Fruit fly (Drosophila melanogaster) whole organism, prepupa: ENCODE measurements around the gene CG15141.

Source experiments
- Blimp-1 ChIP-seq: fragments of 200-800 bp; sonication (Bioruptor generic); optimal IDR thresholded peaks from 3 replicates; lab custom pipeline; 2017; ENCODE audit warnings: missing biosample characterization, missing genetic modification characterization, mild to moderate bottlenecking, moderate library complexity, missing genetic modification reagents
- CG10631 ChIP-seq: fragments of 200-800 bp; sonication (Bioruptor generic); optimal IDR thresholded peaks from 2 replicates; lab custom pipeline; 2016; ENCODE audit warnings: missing biosample characterization, missing genetic modification characterization
- CG10669 ChIP-seq: fragments of 200-800 bp; sonication (Bioruptor generic); optimal IDR thresholded peaks from 3 replicates; lab custom pipeline; 2018; ENCODE audit warnings: missing biosample characterization, mild to moderate bottlenecking, missing genetic modification characterization, moderate library complexity
- CG11762 ChIP-seq: fragments of 200-800 bp; sonication (Bioruptor generic); optimal IDR thresholded peaks from 3 replicates; lab custom pipeline; 2016; ENCODE audit warnings: missing biosample characterization, missing genetic modification characterization; ENCODE audit not compliant: insufficient read depth
- CG11902 ChIP-seq: fragments of 200-800 bp; sonication (Bioruptor generic); optimal IDR thresholded peaks from 3 replicates; lab custom pipeline; 2016; ENCODE audit warnings: missing biosample characterization, missing genetic modification characterization
- CG3032 ChIP-seq: fragments of 200-800 bp; optimal IDR thresholded peaks from 2 replicates; lab custom pipeline; 2019; ENCODE audit warnings: missing biosample characterization, mild to moderate bottlenecking, missing genetic modification characterization, moderate library complexity
- CG31627 ChIP-seq: fragments of 200-800 bp; sonication (Bioruptor generic); optimal IDR thresholded peaks from 3 replicates; lab custom pipeline; 2016; ENCODE audit warnings: missing biosample characterization, missing genetic modification characterization
- CG32006 ChIP-seq: fragments of 200-800 bp; sonication (Bioruptor generic); optimal IDR thresholded peaks from 3 replicates; lab custom pipeline; 2017; ENCODE audit warnings: missing biosample characterization, mild to moderate bottlenecking, missing genetic modification characterization
- CG34406 ChIP-seq: fragments of 200-800 bp; sonication (Bioruptor generic); optimal IDR thresholded peaks from 3 replicates; lab custom pipeline; 2016; ENCODE audit warnings: missing biosample characterization, missing genetic modification characterization
- CG3919 ChIP-seq: fragments of 200-800 bp; sonication (Bioruptor generic); optimal IDR thresholded peaks from 3 replicates; lab custom pipeline; 2016; ENCODE audit warnings: missing biosample characterization, missing genetic modification characterization
- CG4318 ChIP-seq: fragments of 200-800 bp; sonication (Bioruptor generic); optimal IDR thresholded peaks from 3 replicates; lab custom pipeline; 2017; ENCODE audit warnings: missing biosample characterization, mild to moderate bottlenecking, missing genetic modification characterization
- CG6276 ChIP-seq: fragments of 200-800 bp; sonication (Bioruptor generic); optimal IDR thresholded peaks from 2 replicates; lab custom pipeline; 2017; ENCODE audit warnings: missing biosample characterization, mild to moderate bottlenecking, missing genetic modification characterization
- CG6792 ChIP-seq: fragments of 200-800 bp; sonication (Bioruptor generic); optimal IDR thresholded peaks from 3 replicates; lab custom pipeline; 2016; ENCODE audit warnings: missing biosample characterization, missing genetic modification characterization
- CG6808 ChIP-seq: fragments of 200-800 bp; sonication (Bioruptor generic); optimal IDR thresholded peaks from 3 replicates; lab custom pipeline; 2017; ENCODE audit warnings: missing biosample characterization, missing genetic modification characterization, mild to moderate bottlenecking, moderate library complexity, missing genetic modification reagents
- CG6854 ChIP-seq: fragments of 200-800 bp; sonication (Bioruptor generic); optimal IDR thresholded peaks from 2 replicates; lab custom pipeline; 2017; ENCODE audit warnings: missing biosample characterization, mild to moderate bottlenecking, missing genetic modification characterization
- CG9139 ChIP-seq: fragments of 200-800 bp; sonication (Bioruptor generic); optimal IDR thresholded peaks from 3 replicates; lab custom pipeline; 2017; ENCODE audit warnings: missing biosample characterization, mild to moderate bottlenecking, missing genetic modification characterization
- Eip78C ChIP-seq: fragments of 200-800 bp; sonication (Bioruptor generic); peaks from one replicate; lab custom pipeline; 2016; ENCODE audit warnings: missing biosample characterization, missing genetic modification characterization
- Eip93F ChIP-seq: fragments of 200-800 bp; sonication (Bioruptor generic); optimal IDR thresholded peaks from 2 replicates; lab custom pipeline; 2016; ENCODE audit warnings: missing biosample characterization, mild to moderate bottlenecking, missing genetic modification characterization
- Ets21C ChIP-seq: fragments of 200-800 bp; sonication (Bioruptor generic); optimal IDR thresholded peaks from 3 replicates; lab custom pipeline; 2016; ENCODE audit warnings: missing biosample characterization, missing genetic modification characterization
- Ets96B ChIP-seq: fragments of 200-800 bp; optimal IDR thresholded peaks from 2 replicates; lab custom pipeline; 2019; ENCODE audit warnings: missing biosample characterization, mild to moderate bottlenecking, missing genetic modification characterization, moderate library complexity
- Hr39 ChIP-seq: fragments of 200-800 bp; sonication (Bioruptor generic); optimal IDR thresholded peaks from 2 replicates; lab custom pipeline; 2016; ENCODE audit warnings: missing biosample characterization, missing genetic modification characterization
- Hr4 ChIP-seq: fragments of 200-800 bp; sonication (Bioruptor generic); optimal IDR thresholded peaks from 3 replicates; lab custom pipeline; 2016; ENCODE audit warnings: missing biosample characterization, missing genetic modification characterization
- Lpt ChIP-seq: fragments of 200-800 bp; sonication (Bioruptor generic); optimal IDR thresholded peaks from 3 replicates; lab custom pipeline; 2016; ENCODE audit warnings: missing biosample characterization, missing genetic modification characterization
- OdsH ChIP-seq: fragments of 200-800 bp; sonication (Bioruptor generic); optimal IDR thresholded peaks from 3 replicates; lab custom pipeline; 2016; ENCODE audit warnings: missing biosample characterization, missing genetic modification characterization
- Smox ChIP-seq: fragments of 200-800 bp; sonication (Bioruptor generic); optimal IDR thresholded peaks from 3 replicates; lab custom pipeline; 2016; ENCODE audit warnings: missing biosample characterization, missing genetic modification characterization
- Sox102F ChIP-seq: fragments of 200-800 bp; sonication (Bioruptor generic); optimal IDR thresholded peaks from 2 replicates; lab custom pipeline; 2016; ENCODE audit warnings: missing biosample characterization, mild to moderate bottlenecking, missing genetic modification characterization
- Sox15 ChIP-seq: fragments of 200-800 bp; sonication (Bioruptor generic); optimal IDR thresholded peaks from 3 replicates; lab custom pipeline; 2016; ENCODE audit warnings: missing biosample characterization, missing genetic modification characterization
- achi ChIP-seq: fragments of 200-800 bp; sonication (Bioruptor generic); optimal IDR thresholded peaks from 3 replicates; lab custom pipeline; 2016; ENCODE audit warnings: missing biosample characterization, missing genetic modification characterization
- cyc ChIP-seq: fragments of 200-800 bp; sonication (Bioruptor generic); optimal IDR thresholded peaks from 3 replicates; lab custom pipeline; 2016; ENCODE audit warnings: missing biosample characterization, missing genetic modification characterization
- dac ChIP-seq: fragments of 200-800 bp; sonication (Bioruptor generic); optimal IDR thresholded peaks from 2 replicates; lab custom pipeline; 2017; ENCODE audit warnings: missing biosample characterization, mild to moderate bottlenecking, missing genetic modification characterization
- eg ChIP-seq: fragments of 200-800 bp; sonication (Bioruptor generic); IDR thresholded peaks from 3 replicates; pipeline ENCODE4 v1.3.6; 2022; ENCODE audit warnings: missing biosample characterization, missing genetic modification characterization
- esn ChIP-seq: fragments of 200-800 bp; sonication (Bioruptor generic); optimal IDR thresholded peaks from 2 replicates; lab custom pipeline; 2016; ENCODE audit warnings: missing biosample characterization, mild to moderate bottlenecking, missing genetic modification characterization, moderate library complexity
- fd59A ChIP-seq: fragments of 200-800 bp; sonication (Bioruptor generic); optimal IDR thresholded peaks from 2 replicates; lab custom pipeline; 2017; ENCODE audit warnings: missing biosample characterization, mild to moderate bottlenecking, missing genetic modification characterization, missing genetic modification reagents
- fd85E ChIP-seq: fragments of 200-800 bp; sonication (Bioruptor generic); optimal IDR thresholded peaks from 3 replicates; lab custom pipeline; 2016; ENCODE audit warnings: missing biosample characterization, missing genetic modification characterization
- fkh ChIP-seq: fragments of 200-800 bp; sonication (Bioruptor generic); optimal IDR thresholded peaks from 3 replicates; lab custom pipeline; 2017; ENCODE audit warnings: missing biosample characterization, mild to moderate bottlenecking, missing genetic modification characterization, moderate library complexity
- lz ChIP-seq: fragments of 200-800 bp; sonication (Bioruptor generic); optimal IDR thresholded peaks from 3 replicates; lab custom pipeline; 2016; ENCODE audit warnings: missing biosample characterization, missing genetic modification characterization
- net ChIP-seq: fragments of 200-800 bp; sonication (Bioruptor generic); optimal IDR thresholded peaks from 3 replicates; lab custom pipeline; 2016; ENCODE audit warnings: missing biosample characterization, missing genetic modification characterization
- pdm3 ChIP-seq: fragments of 200-800 bp; sonication (Bioruptor generic); optimal IDR thresholded peaks from 3 replicates; lab custom pipeline; 2016; ENCODE audit warnings: missing biosample characterization, missing genetic modification characterization
- salr ChIP-seq, 2 experiments: fragments of 200-800 bp; sonication (Bioruptor generic); optimal IDR thresholded peaks; 3 replicates each; lab custom pipeline; 2016 to 2018; ENCODE audit warnings: missing biosample characterization in 2 of 2, missing genetic modification characterization in 2 of 2, mild to moderate bottlenecking in 1 of 2
- spab ChIP-seq: fragments of 200-800 bp; sonication (Bioruptor generic); optimal IDR thresholded peaks from 2 replicates; lab custom pipeline; 2017; ENCODE audit warnings: missing biosample characterization, mild to moderate bottlenecking, missing genetic modification characterization, missing genetic modification reagents
- svp ChIP-seq: fragments of 200-800 bp; sonication (Bioruptor generic); peaks from one replicate; lab custom pipeline; 2016; ENCODE audit warnings: missing biosample characterization, missing genetic modification characterization
- topi ChIP-seq: fragments of 200-800 bp; sonication (Bioruptor generic); optimal IDR thresholded peaks from 3 replicates; lab custom pipeline; 2016; ENCODE audit warnings: missing biosample characterization, missing genetic modification characterization

Gene CG15141

dm6 chr2L:17383588-17384308 lies 26.7 kb upstream of the CG15141 start, which contains the start of gene Lrch (continued):
- TF ChIP-seq Hr39 (GFP tag; lab: Kevin White, UChicago) (no peak), CG6808 (GFP tag; lab: Kevin White, UChicago) (no peak), Smox (GFP tag; lab: Kevin White, UChicago) (no peak), fd59A (GFP tag; lab: Kevin White, UChicago) (no peak), CG4318 (GFP tag; lab: Kevin White, UChicago) (no peak), net (peak; percentile 4), CG6276 (GFP tag; lab: Kevin White, UChicago) (no peak), svp (GFP tag; lab: Kevin White, UChicago) (no peak)

- TF ChIP-seq Hr39 (GFP tag; lab: Kevin White, UChicago): peak; percentile 0
- peak; percentile 30 for TF ChIP-seq Eip78C
- TF ChIP-seq lz (GFP tag; lab: Kevin White, UChicago): peak; percentile 16
- TF ChIP-seq svp (GFP tag; lab: Kevin White, UChicago): peak; percentile 66
- TF ChIP-seq CG6276 (GFP tag; lab: Kevin White, UChicago): no peak
- no peak for TF ChIP-seq CG32006 (GFP tag; lab: Kevin White, UChicago)
- peak; percentile 18 for TF ChIP-seq Hr4 (GFP tag; lab: Kevin White, UChicago)
- peak; percentile 10 for TF ChIP-seq pdm3 (GFP tag; lab: Kevin White, UChicago)
These were observed 25.9 kb upstream of the CG15141 start, which contains the start of gene CLIP-190 for dm6 chr2L:17384331-17385220. Gene CLIP-190, plus strand, starts transcription at chr2L:17384700.

- TF ChIP-seq CG6792 (GFP tag; lab: Kevin White, UChicago): peak; percentile 73
- no peak for TF ChIP-seq Sox15 (GFP tag; lab: Kevin White, UChicago)
- peak; percentile 91 for TF ChIP-seq fd59A (GFP tag; lab: Kevin White, UChicago)
- TF ChIP-seq Hr4 (GFP tag; lab: Kevin White, UChicago): peak; percentile 56
- peak; percentile 96 for TF ChIP-seq net
- peak; percentile 96 for TF ChIP-seq CG6854 (GFP tag; lab: Kevin White, UChicago)
- peak; percentile 76 for TF ChIP-seq Eip93F (GFP tag; lab: Kevin White, UChicago)
- TF ChIP-seq CG3919 (GFP tag; lab: Kevin White, UChicago): peak; percentile 84
- peak; percentile 85 for TF ChIP-seq dac (GFP tag; lab: Kevin White, UChicago)
- TF ChIP-seq Eip78C: peak; percentile 93
- peak; percentile 49 for TF ChIP-seq lz (GFP tag; lab: Kevin White, UChicago)
- no peak for TF ChIP-seq CG11902 (GFP tag; lab: Kevin White, UChicago)
- TF ChIP-seq Sox102F (GFP tag; lab: Kevin White, UChicago): peak; percentile 86
- TF ChIP-seq CG9139 (GFP tag; lab: Kevin White, UChicago): peak; percentile 98
- TF ChIP-seq CG3032 (tag; lab: Kevin White, UChicago): peak; percentile 96
- peak; percentile 76 for TF ChIP-seq CG10631
- TF ChIP-seq CG4318 (GFP tag; lab: Kevin White, UChicago): peak; percentile 45
- TF ChIP-seq CG10669: peak; percentile 98
- TF ChIP-seq spab (GFP tag; lab: Kevin White, UChicago): peak; percentile 99
- TF ChIP-seq salr (GFP tag; optimal IDR thresholded peaks at IDR 0.05; lab: Kevin White, UChicago): peak; percentile 90 to 97
- peak; percentile 94 for TF ChIP-seq eg
- peak; percentile 85 for TF ChIP-seq CG11762 (GFP tag; lab: Kevin White, UChicago)
- TF ChIP-seq fd85E: peak; percentile 36
- TF ChIP-seq fkh (GFP tag; lab: Kevin White, UChicago): peak; percentile 81
- peak; percentile 98 for TF ChIP-seq CG6808 (GFP tag; lab: Kevin White, UChicago)
- TF ChIP-seq CG31627 (GFP tag; lab: Kevin White, UChicago): peak; percentile 31
- TF ChIP-seq esn (GFP tag; lab: Kevin White, UChicago): peak; percentile 74
- peak; percentile 71 for TF ChIP-seq topi (GFP tag; lab: Kevin White, UChicago)
- peak; percentile 98 for TF ChIP-seq Ets96B (tag; lab: Kevin White, UChicago)
- TF ChIP-seq Blimp-1: peak; percentile 74
- peak; percentile 13 for TF ChIP-seq Ets21C
- TF ChIP-seq OdsH (GFP tag; lab: Kevin White, UChicago): peak; percentile 82
- peak; percentile 90 for TF ChIP-seq CG34406 (GFP tag; lab: Kevin White, UChicago)
- TF ChIP-seq pdm3 (GFP tag; lab: Kevin White, UChicago): peak; percentile 87
- peak; percentile 87 for TF ChIP-seq achi (GFP tag; lab: Kevin White, UChicago)
- TF ChIP-seq cyc: peak; percentile 17
- TF ChIP-seq Lpt (GFP tag; lab: Kevin White, UChicago): peak; percentile 87
These were observed 25.3 kb upstream of the CG15141 start for dm6 chr2L:17385221-17385529.
